Fruit fly (Drosophila melanogaster): ENCODE measurements around the gene Scsalpha1.

Gene Scsalpha1

dm6 chr3L:3851847-3852246 lies 37.8 kb downstream of the Scsalpha1 start (continued):
- TF ChIP-seq row (GFP tag; IDR thresholded peaks at IDR 0.05) (peak; percentile 46; the same call in 2 of the 3 replicates), CG3995 (GFP tag; optimal IDR thresholded peaks at IDR 0.05) (no peak), sima (GFP tag; optimal IDR thresholded peaks at IDR 0.05) (no peak), bsh (GFP tag; optimal IDR thresholded peaks at IDR 0.05) (peak in 1 of 2 experiments; percentile 76), wor (GFP tag; IDR thresholded peaks at IDR 0.05) (no peak), CG18262 (tag; optimal IDR thresholded peaks at IDR 0.05) (peak; percentile 68), pum (GFP tag; optimal IDR thresholded peaks at IDR 0.05) (peak; percentile 2), dmrt11E (tag; optimal IDR thresholded peaks at IDR 0.05) (peak; percentile 62), ara (GFP tag; IDR thresholded peaks at IDR 0.05) (peak; percentile 64; the same call in 1 of the 2 replicates), CG11247 (GFP tag; IDR thresholded peaks at IDR 0.05) (0 out of 2 replicates have a peak, but pooled peaks have one; percentile 28), CG13624 (GFP tag; optimal IDR thresholded peaks at IDR 0.05) (no peak), D (optimal IDR thresholded peaks at IDR 0.05) (no peak), D (GFP tag; optimal IDR thresholded peaks at IDR 0.05) (peak; percentile 46), Hr51 (GFP tag; optimal IDR thresholded peaks at IDR 0.05) (no peak), CG8290 (GFP tag; optimal IDR thresholded peaks at IDR 0.05) (peak; percentile 6), CG8290 (tag; optimal IDR thresholded peaks at IDR 0.05) (peak in 1 of 2 experiments; percentile 18), Adf1 (GFP tag; IDR thresholded peaks at IDR 0.05) (no peak), CG15696 (tag; optimal IDR thresholded peaks at IDR 0.05) (no peak), Abd-B (GFP tag; optimal IDR thresholded peaks at IDR 0.05) (peak; percentile 59), CG9817 (tag; optimal IDR thresholded peaks at IDR 0.05) (no peak), CG15601 (tag; optimal IDR thresholded peaks at IDR 0.05) (peak; percentile 43), lola (GFP tag; optimal IDR thresholded peaks at IDR 0.05) (peak in 1 of 3 experiments; percentile 59), chn (GFP tag; optimal IDR thresholded peaks at IDR 0.05) (no peak), phol (tag; optimal IDR thresholded peaks at IDR 0.05) (peak; percentile 52), CG13123 (GFP tag; optimal IDR thresholded peaks at IDR 0.05) (no peak), E2f1 (GFP tag; IDR thresholded peaks at IDR 0.05) (no peak), CG11560 (tag; IDR thresholded peaks at IDR 0.05) (no peak), CG14860 (GFP tag; IDR thresholded peaks at IDR 0.05; ENCODE audit: partially characterized antibody) (no peak), Gug (GFP tag; IDR thresholded peaks at IDR 0.05) (0 out of 4 replicates have a peak, but pooled peaks have one; percentile 11), CG17361 (GFP tag; IDR thresholded peaks at IDR 0.05) (peak; percentile 48; the same call in 1 of the 3 replicates), CG30431 (GFP tag; optimal IDR thresholded peaks at IDR 0.05) (peak; percentile 0), CG6689 (GFP tag; IDR thresholded peaks at IDR 0.05) (peak; percentile 24; the same call in 1 of the 2 replicates), Pdp1 (GFP tag; optimal IDR thresholded peaks at IDR 0.05) (peak; percentile 31 to 34), CG11085 (GFP tag; IDR thresholded peaks at IDR 0.05) (no peak), ATbp (GFP tag; optimal IDR thresholded peaks at IDR 0.05) (peak; percentile 18), CG5180 (GFP tag; optimal IDR thresholded peaks at IDR 0.05) (no peak), CG14710 (tag; optimal IDR thresholded peaks at IDR 0.05) (peak; percentile 40), CG9727 (GFP tag; optimal IDR thresholded peaks at IDR 0.05) (peak; percentile 41), hkb (optimal IDR thresholded peaks at IDR 0.05) (no peak), hkb (GFP tag; IDR thresholded peaks at IDR 0.05) (0 out of 2 replicates have a peak, but pooled peaks have one; percentile 9), CG16815 (GFP tag; optimal IDR thresholded peaks at IDR 0.05) (peak; percentile 6), en (GFP tag; optimal IDR thresholded peaks at IDR 0.05) (peak; percentile 20), CG1233 (GFP tag; optimal IDR thresholded peaks at IDR 0.05) (no peak), CG6654 (GFP tag; optimal IDR thresholded peaks at IDR 0.05) (peak; percentile 0), CG5245 (GFP tag; optimal IDR thresholded peaks at IDR 0.05) (peak; percentile 18), CG4424 (GFP tag; optimal IDR thresholded peaks at IDR 0.05) (peak; percentile 61), crc (GFP tag; optimal IDR thresholded peaks at IDR 0.05) (no peak), Tbp (GFP tag; optimal IDR thresholded peaks at IDR 0.05) (no peak), HLH3B (GFP tag; IDR thresholded peaks at IDR 0.05) (peak; percentile 30; the same call in 1 of the 2 replicates), Hr39 (optimal IDR thresholded peaks at IDR 0.05) (no peak), CG7987 (GFP tag; optimal IDR thresholded peaks at IDR 0.05) (no peak)

Data from whole organism, embryonic.